Worm (Caenorhabditis elegans) whole organism, L2 larva: ENCODE data around the gene F36G3.1.

Experiments
- R02D3.7 ChIP-seq: fragments of 150-350 bp; optimal IDR thresholded peaks from 2 replicates; lab custom pipeline; 2014; ENCODE audit warnings: missing biosample characterization, missing genetic modification characterization
- ZK546.5 ChIP-seq: sonication (generic microtip); optimal IDR thresholded peaks from 2 replicates; lab custom pipeline; 2017; ENCODE audit warnings: missing biosample characterization, missing genetic modification characterization
- alr-1 ChIP-seq: fragments of 150-350 bp; optimal IDR thresholded peaks from 2 replicates; lab custom pipeline; 2014; ENCODE audit warnings: missing biosample characterization, missing genetic modification characterization
- ama-1 ChIP-seq: fragments of 150-350 bp; optimal IDR thresholded peaks from 2 replicates; lab custom pipeline; 2018; ENCODE audit warnings: inconsistent platforms
- dmd-4 ChIP-seq: sonication (generic microtip); optimal IDR thresholded peaks from 2 replicates; lab custom pipeline; 2017; ENCODE audit warnings: missing biosample characterization, missing genetic modification characterization
- elt-3 ChIP-seq: sonication (generic microtip); optimal IDR thresholded peaks from 2 replicates; lab custom pipeline; 2017; ENCODE audit warnings: missing biosample characterization, missing genetic modification characterization
- lin-13 ChIP-seq: fragments of 150-350 bp; optimal IDR thresholded peaks from 2 replicates; lab custom pipeline; 2014; ENCODE audit warnings: missing biosample characterization, missing genetic modification reagents, missing genetic modification characterization
- lsy-2 ChIP-seq, 2 experiments: fragments of 150-350 bp in 1 of 2; sonication (generic microtip) in 1 of 2; optimal IDR thresholded peaks; 2 replicates each; lab custom pipeline; 2014 to 2017; ENCODE audit warnings: missing biosample characterization in 2 of 2, missing genetic modification characterization in 2 of 2
- skn-1 ChIP-seq: sonication (generic microtip); optimal IDR thresholded peaks from 2 replicates; lab custom pipeline; 2017; ENCODE audit warnings: missing biosample characterization, missing genetic modification characterization
- sma-3 ChIP-seq: sonication (generic microtip); optimal IDR thresholded peaks from 2 replicates; lab custom pipeline; 2016; ENCODE audit warnings: missing genetic modification reagents, missing genetic modification characterization, missing compliant biosample characterization
- zag-1 ChIP-seq: fragments of 150-350 bp; optimal IDR thresholded peaks from 2 replicates; lab custom pipeline; 2014; ENCODE audit warnings: missing biosample characterization, missing genetic modification characterization
- ztf-11 ChIP-seq: sonication (generic microtip); optimal IDR thresholded peaks from 2 replicates; lab custom pipeline; 2017; ENCODE audit warnings: missing biosample characterization, missing genetic modification characterization

ce11 chrX:9822606-9823264, 33.7 kb upstream of the F36G3.1 start:
- TF ChIP-seq sma-3 (GFP tag; lab: Kevin White, UChicago), result peak; percentile 20
- no peak for TF ChIP-seq elt-3 (tag; lab: Kevin White, UChicago)
- no peak for TF ChIP-seq dmd-4
- no peak for TF ChIP-seq alr-1 (tag; lab: Kevin White, UChicago)
- TF ChIP-seq skn-1, result peak; percentile 81
- no peak for TF ChIP-seq ama-1 (lab: Kevin White, UChicago)
- TF ChIP-seq lsy-2 (tag; optimal IDR thresholded peaks at IDR 0.05; lab: Kevin White, UChicago), result peak in 1 of 2 experiments; percentile 52
- TF ChIP-seq ZK546.5 (tag; lab: Kevin White, UChicago), result no peak
- TF ChIP-seq R02D3.7 (tag; lab: Kevin White, UChicago), result no peak
- no peak for TF ChIP-seq ztf-11
- no peak for TF ChIP-seq lin-13 (GFP tag; lab: Kevin White, UChicago)
- peak; percentile 41 for TF ChIP-seq zag-1 (tag; lab: Kevin White, UChicago)
